Fruit fly (Drosophila melanogaster): ENCODE measurements around the gene CG8745.

DNA sequence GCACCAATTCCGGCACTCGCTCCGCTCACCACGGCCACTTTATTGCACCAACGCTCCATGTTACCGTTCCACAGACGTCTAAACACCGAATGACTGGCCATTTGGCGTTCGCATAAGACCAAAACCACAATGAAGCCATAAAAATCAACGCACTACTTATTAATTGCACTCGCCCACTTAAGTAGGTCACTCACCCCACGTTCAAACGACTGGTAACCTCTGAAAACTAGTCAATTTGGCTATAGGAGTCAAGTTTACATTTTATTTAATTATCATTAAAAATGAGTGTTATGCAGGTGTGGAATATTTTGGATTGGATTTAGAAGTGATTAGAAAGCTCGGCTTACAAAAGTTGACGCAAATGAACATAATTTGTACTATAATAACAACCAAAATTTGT, 24.6 kb downstream of the CG8745 start, which contains the start of gene CG8757:
- TF ChIP-seq BEAF-32 (GFP tag; optimal IDR thresholded peaks at IDR 0.05) (no peak), CG15514 (GFP tag; optimal IDR thresholded peaks at IDR 0.05) (no peak), CG16779 (GFP tag; IDR thresholded peaks at IDR 0.05) (no peak), ap (GFP tag; IDR thresholded peaks at IDR 0.05) (no peak), CG15269 (tag; optimal IDR thresholded peaks at IDR 0.05) (no peak), NC2α (GFP tag; optimal IDR thresholded peaks at IDR 0.05) (no peak), CG15696 (tag; optimal IDR thresholded peaks at IDR 0.05) (no peak), Blimp-1 (GFP tag; optimal IDR thresholded peaks at IDR 0.05) (no peak)

Data from whole organism, embryonic.